Fruit fly (Drosophila melanogaster): ENCODE data around the gene Vml.

Vml gene

dm6 chrX:2270557-2270930 is 5.1 kb upstream of the Vml start, which contains the start of gene CG2924 (continued):
- TF ChIP-seq CG10209 (GFP tag; optimal IDR thresholded peaks at IDR 0.05), result peak; percentile 23
- peak; percentile 52; the same call in 1 of the 2 replicates for TF ChIP-seq ranshi (GFP tag; IDR thresholded peaks at IDR 0.05)
- TF ChIP-seq Chrac-16 (GFP tag; optimal IDR thresholded peaks at IDR 0.05), result peak; percentile 52
- TF ChIP-seq CG4404 (GFP tag; IDR thresholded peaks at IDR 0.05), result no peak
- peak; percentile 29 for TF ChIP-seq CG12942 (GFP tag; optimal IDR thresholded peaks at IDR 0.05)
- no peak for TF ChIP-seq Lpt (GFP tag; optimal IDR thresholded peaks at IDR 0.05)
- no peak for TF ChIP-seq eve (GFP tag; optimal IDR thresholded peaks at IDR 0.05)
- TF ChIP-seq al (GFP tag; IDR thresholded peaks at IDR 0.05), result peak; percentile 39
- TF ChIP-seq wor (GFP tag; IDR thresholded peaks at IDR 0.05), result no peak
- TF ChIP-seq CG2678 (tag; optimal IDR thresholded peaks at IDR 0.05), result peak; percentile 19
- TF ChIP-seq Ets97D (GFP tag; optimal IDR thresholded peaks at IDR 0.05), result peak; percentile 92
- TF ChIP-seq bowl (GFP tag; IDR thresholded peaks at IDR 0.05), result no peak
- peak; percentile 72; the same call in 2 of the 3 replicates for TF ChIP-seq zfh1 (GFP tag; IDR thresholded peaks at IDR 0.05)
- TF ChIP-seq Atf3 (GFP tag; optimal IDR thresholded peaks at IDR 0.05), result no peak
- peak; percentile 15 for TF ChIP-seq CG6683 (GFP tag; optimal IDR thresholded peaks at IDR 0.05)
- TF ChIP-seq tap (tag; optimal IDR thresholded peaks at IDR 0.05), result no peak
- no peak for TF ChIP-seq Meics (GFP tag; optimal IDR thresholded peaks at IDR 0.05)
- TF ChIP-seq pros (GFP tag; optimal IDR thresholded peaks at IDR 0.05), result no peak
- peak; percentile 59 for TF ChIP-seq ash1 (GFP tag; optimal IDR thresholded peaks at IDR 0.05)
- TF ChIP-seq nmo (GFP tag; optimal IDR thresholded peaks at IDR 0.05), result peak; percentile 67
- TF ChIP-seq CG8359 (GFP tag; optimal IDR thresholded peaks at IDR 0.05; ENCODE audit: borderline replicate concordance), result no peak
- peak; percentile 43 for TF ChIP-seq YL-1 (GFP tag; optimal IDR thresholded peaks at IDR 0.05)
- no peak for TF ChIP-seq Lim3 (GFP tag; IDR thresholded peaks at IDR 0.05)
- TF ChIP-seq CoRest (tag; optimal IDR thresholded peaks at IDR 0.05), result peak; percentile 39
- TF ChIP-seq PHDP (tag; optimal IDR thresholded peaks at IDR 0.05), result peak; percentile 35
- no peak for TF ChIP-seq twi (tag; optimal IDR thresholded peaks at IDR 0.05)
- TF ChIP-seq inv (GFP tag; IDR thresholded peaks at IDR 0.05; ENCODE audit: partially characterized antibody), result peak; percentile 100
- peak; percentile 64 for TF ChIP-seq chm (GFP tag; IDR thresholded peaks at IDR 0.05)
- no peak for TF ChIP-seq Awh (GFP tag; IDR thresholded peaks at IDR 0.05)
- no peak for TF ChIP-seq nom (GFP tag; optimal IDR thresholded peaks at IDR 0.05)
- TF ChIP-seq H15 (GFP tag; IDR thresholded peaks at IDR 0.05), result no peak; the same call in 2 of the 3 replicates
- TF ChIP-seq chif (GFP tag; optimal IDR thresholded peaks at IDR 0.05), result peak in 1 of 2 experiments; percentile 48
- TF ChIP-seq Hey (tag; optimal IDR thresholded peaks at IDR 0.05), result no peak
- TF ChIP-seq CG15601 (tag; optimal IDR thresholded peaks at IDR 0.05), result peak; percentile 51
- TF ChIP-seq CG14014 (GFP tag; IDR thresholded peaks at IDR 0.05), result 0 out of 2 replicates have a peak, but pooled peaks have one; percentile 43
- peak; percentile 33 for TF ChIP-seq Nf-YB (GFP tag; optimal IDR thresholded peaks at IDR 0.05)
- peak; percentile 42 for TF ChIP-seq CrebB (tag; optimal IDR thresholded peaks at IDR 0.05)
- no peak for TF ChIP-seq B-H1 (GFP tag; IDR thresholded peaks at IDR 0.05)
- peak; percentile 22 for TF ChIP-seq Bdp1 (GFP tag; optimal IDR thresholded peaks at IDR 0.05)
- TF ChIP-seq CG16863 (GFP tag; optimal IDR thresholded peaks at IDR 0.05), result peak; percentile 43
- TF ChIP-seq CG10147 (GFP tag; optimal IDR thresholded peaks at IDR 0.05), result peak; percentile 43
- TF ChIP-seq Ptx1 (GFP tag; IDR thresholded peaks at IDR 0.05), result peak; percentile 63
- no peak for TF ChIP-seq Taf1 (GFP tag; IDR thresholded peaks at IDR 0.05)
- TF ChIP-seq CG13894 (tag; optimal IDR thresholded peaks at IDR 0.05), result peak; percentile 83
- peak in 1 of 3 experiments; percentile 4 for TF ChIP-seq Stat92E (GFP tag; optimal IDR thresholded peaks at IDR 0.05)
- peak; percentile 52 for TF ChIP-seq pum (GFP tag; optimal IDR thresholded peaks at IDR 0.05)
- peak; percentile 81 for TF ChIP-seq sob (GFP tag; IDR thresholded peaks at IDR 0.05)
- TF ChIP-seq Drgx (GFP tag; IDR thresholded peaks at IDR 0.05), result no peak
- TF ChIP-seq mld (GFP tag; IDR thresholded peaks at IDR 0.05; ENCODE audit: partially characterized antibody), result peak; percentile 99
- TF ChIP-seq kni (GFP tag; optimal IDR thresholded peaks at IDR 0.05), result peak; percentile 11
- peak; percentile 59 for TF ChIP-seq CG9876 (GFP tag; optimal IDR thresholded peaks at IDR 0.05)

All from whole organism, embryonic.